Worm (Caenorhabditis elegans): ENCODE results near the gene sri-32.

DNA sequence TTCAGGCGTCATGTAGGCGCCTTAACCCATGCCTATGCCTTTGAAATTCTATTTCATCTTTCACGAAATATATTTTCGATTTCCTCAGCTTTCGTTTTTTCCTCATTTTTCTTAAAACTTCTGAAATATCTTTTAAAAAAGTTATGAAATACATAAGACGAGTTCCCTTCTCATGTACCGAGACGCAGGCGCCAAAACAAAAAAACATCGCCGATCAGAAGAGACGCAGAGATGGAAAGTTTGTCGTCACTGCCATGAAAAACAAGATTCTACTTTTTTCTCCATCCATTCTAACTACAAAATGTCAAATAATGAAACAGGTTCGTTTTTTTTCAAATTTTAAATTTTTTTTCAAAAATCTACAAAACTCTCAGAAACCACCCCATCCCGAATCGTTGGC lies 25.3 kb downstream of the sri-32 start, which contains the start of gene chil-24:
- no peak for TF ChIP-seq nhr-237 (tag; optimal IDR thresholded peaks at IDR 0.05)
- no peak for TF ChIP-seq mdl-1 (tag; optimal IDR thresholded peaks at IDR 0.05)
- no peak for TF ChIP-seq zag-1 (tag; optimal IDR thresholded peaks at IDR 0.05)
- no peak for TF ChIP-seq elt-1 (tag; optimal IDR thresholded peaks at IDR 0.05)
- TF ChIP-seq ztf-11 (tag; optimal IDR thresholded peaks at IDR 0.05), result no peak
- no peak for TF ChIP-seq pqm-1 (tag; optimal IDR thresholded peaks at IDR 0.05)
- TF ChIP-seq nhr-11 (tag; optimal IDR thresholded peaks at IDR 0.05), result no peak
- TF ChIP-seq hmg-11 (tag; optimal IDR thresholded peaks at IDR 0.05), result no peak
- TF ChIP-seq lin-39 (tag; optimal IDR thresholded peaks at IDR 0.05), result no peak

All from whole organism, L3 larva.